Worm (Caenorhabditis elegans) whole organism, late embryonic: ENCODE measurements around the gene plx-2.

Source experiments
- K09A11.1 ChIP-seq: sonication (generic microtip); optimal IDR thresholded peaks from 2 replicates; lab custom pipeline; 2017; ENCODE audit warnings: antibody characterized with exemption, mild to moderate bottlenecking, missing genetic modification characterization, missing compliant biosample characterization; ENCODE audit not compliant: insufficient read depth
- Y22D7AL.16 ChIP-seq: sonication (generic microtip); optimal IDR thresholded peaks from 2 replicates; lab custom pipeline; 2016; ENCODE audit warnings: missing genetic modification characterization, missing compliant biosample characterization
- ahr-1 ChIP-seq: sonication (generic microtip); optimal IDR thresholded peaks from 2 replicates; lab custom pipeline; 2016; ENCODE audit warnings: missing genetic modification characterization, missing compliant biosample characterization
- ama-1 ChIP-seq: fragments of 150-350 bp; optimal IDR thresholded peaks from 2 replicates; lab custom pipeline; 2014
- ceh-24 ChIP-seq: sonication (generic microtip); optimal IDR thresholded peaks from 2 replicates; lab custom pipeline; 2016; ENCODE audit warnings: mild to moderate bottlenecking, missing genetic modification characterization, missing compliant biosample characterization
- ceh-30 ChIP-seq: fragments of 150-350 bp; optimal IDR thresholded peaks from 2 replicates; lab custom pipeline; 2014; ENCODE audit warnings: missing biosample characterization, missing genetic modification characterization
- ceh-31 ChIP-seq: sonication (generic microtip); optimal IDR thresholded peaks from 2 replicates; lab custom pipeline; 2016; ENCODE audit warnings: missing genetic modification characterization, missing compliant biosample characterization
- ceh-34 ChIP-seq: sonication (generic microtip); optimal IDR thresholded peaks from 2 replicates; lab custom pipeline; 2016; ENCODE audit warnings: mild to moderate bottlenecking, missing genetic modification characterization, missing compliant biosample characterization
- ceh-45 ChIP-seq: fragments of 200-800 bp; sonication (Bioruptor generic); IDR thresholded peaks from 2 replicates; pipeline ENCODE4 v1.3.6; 2022; ENCODE audit warnings: missing genetic modification reagents, missing genetic modification characterization, missing compliant biosample characterization
- ceh-6 ChIP-seq: fragments of 200-800 bp; sonication (Bioruptor generic); optimal IDR thresholded peaks from 2 replicates; lab custom pipeline; 2018; ENCODE audit warnings: mild to moderate bottlenecking, missing genetic modification characterization, missing compliant biosample characterization
- che-1 ChIP-seq: sonication (generic microtip); optimal IDR thresholded peaks from 2 replicates; lab custom pipeline; 2016; ENCODE audit warnings: mild to moderate bottlenecking, missing genetic modification characterization, missing compliant biosample characterization
- dmd-4 ChIP-seq: sonication (generic microtip); optimal IDR thresholded peaks from 2 replicates; lab custom pipeline; 2016; ENCODE audit warnings: borderline replicate concordance, missing genetic modification characterization, missing compliant biosample characterization
- dve-1 ChIP-seq: sonication (generic microtip); optimal IDR thresholded peaks from 2 replicates; lab custom pipeline; 2017; ENCODE audit warnings: antibody characterized with exemption, mild to moderate bottlenecking, missing genetic modification characterization, missing compliant biosample characterization
- elt-2 ChIP-seq: sonication (generic microtip); optimal IDR thresholded peaks from 2 replicates; lab custom pipeline; 2016; ENCODE audit warnings: missing genetic modification reagents, missing genetic modification characterization, missing compliant biosample characterization
- ets-4 ChIP-seq: sonication (generic microtip); optimal IDR thresholded peaks from 2 replicates; lab custom pipeline; 2016; ENCODE audit warnings: missing genetic modification characterization, missing compliant biosample characterization
- fkh-6 ChIP-seq: sonication (generic microtip); optimal IDR thresholded peaks from 2 replicates; lab custom pipeline; 2016; ENCODE audit warnings: missing genetic modification characterization, missing compliant biosample characterization
- gmeb-2 ChIP-seq: sonication (generic microtip); optimal IDR thresholded peaks from 2 replicates; lab custom pipeline; 2016; ENCODE audit warnings: missing genetic modification characterization, inconsistent platforms, missing compliant biosample characterization
- hlh-13 ChIP-seq: fragments of 200-800 bp; sonication (Bioruptor generic); optimal IDR thresholded peaks from 2 replicates; lab custom pipeline; 2018; ENCODE audit warnings: mild to moderate bottlenecking, missing genetic modification characterization, missing compliant biosample characterization
- hlh-8 ChIP-seq: sonication (generic microtip); optimal IDR thresholded peaks from 2 replicates; lab custom pipeline; 2016; ENCODE audit warnings: missing genotype, missing genetic modification characterization, missing compliant biosample characterization
- lim-6 ChIP-seq: sonication (generic microtip); optimal IDR thresholded peaks from 2 replicates; lab custom pipeline; 2016; ENCODE audit warnings: missing genetic modification characterization, missing compliant biosample characterization
- nfya-1 ChIP-seq: sonication (generic microtip); optimal IDR thresholded peaks from 2 replicates; lab custom pipeline; 2017; ENCODE audit warnings: missing genetic modification characterization, mild to moderate bottlenecking, missing compliant biosample characterization, antibody characterized with exemption, moderate library complexity
- pag-3 ChIP-seq: sonication (generic microtip); optimal IDR thresholded peaks from 2 replicates; lab custom pipeline; 2016; ENCODE audit warnings: missing compliant biosample characterization, missing genetic modification characterization, borderline replicate concordance
- pros-1 ChIP-seq: fragments of 150-350 bp; optimal IDR thresholded peaks from 2 replicates; lab custom pipeline; 2014; ENCODE audit warnings: missing biosample characterization, missing genetic modification reagents, missing genetic modification characterization
- sdc-2 ChIP-seq: sonication (generic microtip); optimal IDR thresholded peaks from 2 replicates; lab custom pipeline; 2016; ENCODE audit warnings: missing genotype, missing genetic modification characterization, missing compliant biosample characterization
- syd-9 ChIP-seq: sonication (generic microtip); optimal IDR thresholded peaks from 2 replicates; lab custom pipeline; 2016; ENCODE audit warnings: mild to moderate bottlenecking, missing genetic modification characterization, moderate library complexity, missing compliant biosample characterization
- tbx-2 ChIP-seq: sonication (generic microtip); optimal IDR thresholded peaks from 2 replicates; lab custom pipeline; 2016; ENCODE audit warnings: missing genetic modification characterization, missing compliant biosample characterization
- tbx-7 ChIP-seq: sonication (generic microtip); optimal IDR thresholded peaks from 2 replicates; lab custom pipeline; 2016; ENCODE audit warnings: missing genotype, missing genetic modification characterization, missing compliant biosample characterization
- ttx-3 ChIP-seq: sonication (generic microtip); optimal IDR thresholded peaks from 2 replicates; lab custom pipeline; 2016; ENCODE audit warnings: missing genetic modification reagents, missing genetic modification characterization, missing compliant biosample characterization

Gene plx-2

DNA sequence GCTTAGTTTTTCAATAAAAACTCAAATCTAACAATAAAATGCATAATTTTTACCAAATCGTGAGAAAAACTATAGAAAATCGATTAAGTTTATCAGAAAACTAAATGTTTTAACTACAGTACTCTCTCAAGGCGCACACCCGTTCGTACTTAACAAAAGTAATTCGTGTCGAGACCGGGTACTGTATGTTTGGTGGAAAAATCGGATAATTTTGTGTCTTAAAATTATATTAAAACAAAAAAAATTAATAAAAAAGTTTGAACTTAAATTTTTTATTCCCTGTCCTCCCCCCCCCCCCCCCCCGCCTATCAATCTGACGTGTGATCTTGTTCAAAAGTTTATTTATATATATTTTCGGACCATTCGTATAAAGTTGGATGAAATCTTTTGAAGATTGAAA, 16.4 kb downstream of the plx-2 start, which contains the start of gene F26H11.4:
TSS of gene F26H11.4 (plus strand) at position 301 of the 400 bp plus-strand sequence.
- TF ChIP-seq nfya-1 (tag; lab: Kevin White, UChicago) (no peak), tbx-2 (tag; lab: Kevin White, UChicago) (no peak), dmd-4 (tag; lab: Kevin White, UChicago) (no peak), pros-1 (tag; lab: Kevin White, UChicago) (no peak), tbx-7 (tag; lab: Kevin White, UChicago) (no peak), pag-3 (tag; lab: Kevin White, UChicago) (no peak)
- TF ChIP-seq, all 69 proteins: peak for 0

DNA sequence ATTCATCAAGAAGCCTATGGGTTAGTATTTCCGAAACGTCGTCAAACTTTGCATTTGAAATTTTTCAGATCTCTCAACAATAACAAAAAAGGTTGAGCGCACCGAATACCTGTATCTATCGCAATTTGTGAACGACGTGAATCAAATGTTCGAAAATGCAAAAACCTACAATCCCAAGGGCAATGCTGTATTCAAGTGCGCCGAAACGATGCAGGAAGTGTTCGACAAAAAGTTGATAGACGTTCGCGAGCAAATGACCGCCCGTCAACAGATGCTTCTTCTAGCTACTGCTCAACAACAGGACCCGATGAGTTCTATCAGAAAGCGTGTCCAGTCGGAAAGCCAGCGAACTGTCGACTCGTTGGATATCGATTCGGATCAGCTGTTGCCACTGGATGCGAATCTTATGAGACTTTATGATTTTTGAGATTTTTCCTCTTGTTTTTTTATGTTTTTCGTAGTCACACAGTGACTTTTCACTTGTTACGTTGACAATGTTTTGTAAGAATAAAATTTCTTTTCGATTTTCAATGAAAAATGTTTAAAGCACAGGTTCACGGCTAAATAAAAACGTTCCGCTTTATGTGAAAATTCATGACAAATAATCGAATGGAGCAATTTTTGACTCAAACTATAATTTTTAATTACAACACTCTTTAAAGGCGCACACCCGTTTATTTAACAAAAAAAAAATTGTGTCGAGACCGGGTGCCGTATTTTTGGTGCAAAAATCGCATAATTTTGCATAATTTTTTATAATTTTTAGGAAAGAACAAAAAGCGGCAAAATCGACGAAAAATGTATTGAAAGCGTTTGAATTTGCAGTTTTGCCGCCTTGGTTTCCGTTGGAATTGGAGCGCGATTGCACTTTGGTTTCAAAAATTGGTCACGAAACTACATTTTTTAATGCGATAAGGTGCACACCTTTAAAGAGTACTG, 17.1 kb downstream of the plx-2 start:
- peak; percentile 4 for TF ChIP-seq dmd-4 (tag; lab: Kevin White, UChicago)
- TF ChIP-seq ama-1 (lab: Kevin White, UChicago), result peak; percentile 28
- peak; percentile 2 for TF ChIP-seq ceh-31 (tag; lab: Kevin White, UChicago)
- no peak for TF ChIP-seq che-1 (tag; lab: Kevin White, UChicago)
- peak; percentile 5 for TF ChIP-seq tbx-2 (tag; lab: Kevin White, UChicago)
- peak; percentile 32 for TF ChIP-seq ceh-24
- no peak for TF ChIP-seq syd-9 (tag; lab: Kevin White, UChicago)
- peak; percentile 66 for TF ChIP-seq ceh-30
- TF ChIP-seq, all 69 proteins: peak for 6

DNA sequence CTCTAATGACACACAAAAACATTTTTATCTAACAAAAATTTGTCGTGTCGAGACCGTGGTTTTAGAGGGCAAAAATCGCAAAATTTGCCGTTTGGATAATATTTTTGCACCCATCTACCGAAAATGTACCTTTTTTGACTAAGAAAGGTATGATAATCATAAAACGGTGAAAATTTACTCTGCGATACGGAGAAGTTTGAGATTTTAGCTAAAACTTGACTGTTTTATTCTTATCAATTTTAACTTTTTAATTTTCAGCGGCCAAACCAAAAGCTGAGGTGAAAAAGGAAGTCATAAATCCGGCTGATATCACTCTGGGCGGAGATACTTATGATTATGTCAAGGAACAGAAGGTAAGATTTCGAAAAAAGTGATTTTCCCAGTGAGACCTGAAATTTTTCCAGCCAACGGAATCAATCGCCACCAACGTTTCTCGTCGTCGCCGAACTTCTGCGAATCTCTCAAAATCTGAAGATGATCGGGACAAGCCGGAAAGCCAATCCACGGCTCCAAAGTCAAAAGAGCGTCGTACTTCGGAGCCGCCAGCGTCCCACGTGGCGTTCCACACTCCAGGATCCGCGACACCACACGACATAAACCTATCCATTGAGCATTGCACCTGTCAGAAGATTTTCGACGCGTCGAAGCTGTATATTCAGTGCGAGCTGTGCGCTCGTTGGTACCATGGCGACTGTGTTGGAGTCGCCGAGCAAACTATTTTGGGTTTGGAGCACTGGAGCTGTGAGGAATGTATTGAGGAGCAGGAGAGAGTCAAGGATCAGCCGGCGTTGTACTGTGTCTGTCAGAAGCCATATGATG, 18.4 kb downstream of the plx-2 start:
- TF ChIP-seq ceh-34 (tag; lab: Kevin White, UChicago) (peak; percentile 3), hlh-13 (GFP tag; lab: Kevin White, UChicago) (no peak), ttx-3 (tag; lab: Kevin White, UChicago) (no peak), fkh-6 (tag; lab: Kevin White, UChicago) (peak; percentile 56), sdc-2 (tag; lab: Kevin White, UChicago) (peak; percentile 52), gmeb-2 (tag; lab: Kevin White, UChicago) (no peak), elt-2 (tag; lab: Kevin White, UChicago) (no peak), lim-6 (no peak)
- TF ChIP-seq, all 69 proteins: peak for 3

DNA sequence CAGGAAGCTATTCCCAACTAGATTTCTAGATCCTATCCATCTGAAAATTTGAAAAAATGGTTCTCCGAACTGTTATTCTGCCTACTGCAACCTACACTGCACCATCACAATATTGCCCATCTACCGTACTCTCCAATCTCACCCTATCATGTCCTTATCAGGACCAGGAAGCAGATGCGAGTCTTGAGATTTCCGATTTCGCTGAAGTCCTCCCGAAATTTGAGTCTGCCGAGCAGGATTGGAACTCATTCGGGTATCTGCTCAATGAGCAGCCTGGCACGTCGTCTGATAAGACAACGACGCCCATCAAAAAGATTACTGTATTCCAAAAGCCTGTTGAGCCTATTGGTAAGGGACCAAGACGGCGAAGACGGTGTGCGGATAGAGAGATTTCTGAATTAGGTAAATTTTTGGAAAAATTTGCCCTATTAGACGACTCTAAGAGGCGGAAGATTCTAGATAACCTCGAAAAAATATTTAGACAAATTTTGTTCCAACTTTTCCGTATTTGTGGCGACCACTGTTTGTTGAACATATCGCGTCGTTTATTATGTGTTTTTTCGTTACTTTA, 19.1 kb downstream of the plx-2 start:
- no peak for TF ChIP-seq nfya-1 (tag; lab: Kevin White, UChicago)
- no peak for TF ChIP-seq syd-9 (tag; lab: Kevin White, UChicago)
- TF ChIP-seq fkh-6 (tag; lab: Kevin White, UChicago), result no peak
- peak; percentile 43 for TF ChIP-seq ceh-31 (tag; lab: Kevin White, UChicago)
- peak; percentile 95 for TF ChIP-seq ama-1 (lab: Kevin White, UChicago)
- no peak for TF ChIP-seq dve-1 (tag; lab: Kevin White, UChicago)
- TF ChIP-seq ceh-6 (GFP tag; lab: Kevin White, UChicago), result no peak
- no peak for TF ChIP-seq ceh-34 (tag; lab: Kevin White, UChicago)
- no peak for TF ChIP-seq hlh-8 (tag; lab: Kevin White, UChicago)
- TF ChIP-seq ceh-45 (GFP tag; lab: Robert Waterston, UW), result no peak
- TF ChIP-seq ahr-1 (tag; lab: Kevin White, UChicago), result peak; percentile 12
- TF ChIP-seq Y22D7AL.16 (tag; lab: Kevin White, UChicago), result no peak
- TF ChIP-seq elt-2 (tag; lab: Kevin White, UChicago), result peak; percentile 2
- no peak for TF ChIP-seq ets-4 (tag; lab: Kevin White, UChicago)
- TF ChIP-seq K09A11.1 (tag; lab: Kevin White, UChicago), result no peak
- no peak for TF ChIP-seq pros-1 (tag; lab: Kevin White, UChicago)
